Worm (Caenorhabditis elegans): Measurements from ENCODE around the gene grl-29.

Gene grl-29

DNA sequence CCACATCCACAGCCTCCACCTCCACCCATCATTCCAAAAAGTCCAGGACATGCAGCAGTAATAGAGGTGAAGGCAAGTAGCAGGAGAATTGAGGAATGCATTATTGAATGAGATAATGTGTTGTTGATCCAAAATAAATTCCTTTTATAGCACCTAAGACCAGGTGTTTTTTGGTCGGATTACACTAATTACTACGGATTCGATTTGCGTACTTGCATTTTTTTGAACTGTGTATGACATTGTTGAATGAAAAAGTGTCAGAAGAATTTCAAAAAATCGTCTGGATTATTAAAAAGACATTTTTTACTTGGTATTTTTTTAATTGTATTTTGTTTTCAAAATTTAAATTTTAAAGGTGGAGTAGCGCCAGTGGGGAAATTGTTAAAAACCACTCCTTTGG, 3.3 kb downstream of the grl-29 start, which contains the start of gene grl-28:
Gene grl-28, minus strand, starts transcription at position 101 of the 400 bp plus-strand sequence.
- TF ChIP-seq gei-17 (GFP tag; optimal IDR thresholded peaks at IDR 0.05): no peak
- no peak for TF ChIP-seq attf-6 (GFP tag; IDR thresholded peaks at IDR 0.05)
- TF ChIP-seq let-526 (GFP tag; IDR thresholded peaks at IDR 0.05): no peak
- no peak for TF ChIP-seq tbp1 (GFP tag; optimal IDR thresholded peaks at IDR 0.05)
- TF ChIP-seq ama-1 (optimal IDR thresholded peaks at IDR 0.05): no peak
- no peak for TF ChIP-seq ama-1 (GFP tag; optimal IDR thresholded peaks at IDR 0.05)
- no peak for TF ChIP-seq die-1 (tag; optimal IDR thresholded peaks at IDR 0.05)
- no peak for TF ChIP-seq nhr-80 (tag; optimal IDR thresholded peaks at IDR 0.05)
- TF ChIP-seq efl-1 (GFP tag; optimal IDR thresholded peaks at IDR 0.05): no peak
- no peak for TF ChIP-seq unc-62 (GFP tag; optimal IDR thresholded peaks at IDR 0.05)
- no peak for TF ChIP-seq dpl-1 (GFP tag; optimal IDR thresholded peaks at IDR 0.05)
- TF ChIP-seq unc-130 (GFP tag; optimal IDR thresholded peaks at IDR 0.05): no peak
- TF ChIP-seq xnd-1 (tag; optimal IDR thresholded peaks at IDR 0.05): no peak
- TF ChIP-seq lir-1 (GFP tag; conservative IDR thresholded peaks at IDR 0.05): no peak
- TF ChIP-seq lsy-27 (tag; optimal IDR thresholded peaks at IDR 0.05; ENCODE audit: borderline replicate concordance, insufficient read depth): no peak
- no peak for TF ChIP-seq C06A6.2 (GFP tag; conservative IDR thresholded peaks at IDR 0.05)

DNA sequence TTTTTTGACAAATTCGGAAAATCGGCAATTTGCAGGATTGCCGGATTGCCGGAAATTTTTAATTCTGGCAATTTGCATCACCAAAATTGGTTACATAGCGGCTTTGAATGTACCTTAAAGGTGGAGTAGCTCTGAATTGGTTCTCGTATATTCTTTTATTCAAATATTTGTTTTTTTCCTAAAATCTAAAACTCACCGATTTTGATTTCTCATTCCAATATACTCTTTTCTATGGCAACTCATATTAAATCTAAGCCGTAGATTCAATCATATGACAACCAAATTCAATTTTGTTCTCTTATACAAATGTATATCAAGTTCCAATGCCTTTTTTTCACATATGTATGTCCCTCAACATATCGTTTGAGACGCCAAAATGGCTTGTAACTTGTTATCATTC, 5.5 kb downstream of the grl-29 start, which contains the start of gene sri-21:
Gene sri-21, plus strand, starts transcription at position 301 of the 400 bp plus-strand sequence.
- TF ChIP-seq egl-18 (GFP tag; IDR thresholded peaks at IDR 0.05): no peak
- no peak for TF ChIP-seq madf-8 (GFP tag; conservative IDR thresholded peaks at IDR 0.05)
- no peak for TF ChIP-seq rpc-1 (optimal IDR thresholded peaks at IDR 0.05)
- TF ChIP-seq rpc-1 (tag; optimal IDR thresholded peaks at IDR 0.05): no peak
- no peak for TF ChIP-seq Y56A3A.18 (GFP tag; IDR thresholded peaks at IDR 0.05)
- no peak for TF ChIP-seq nhr-27 (tag; optimal IDR thresholded peaks at IDR 0.05)
- no peak for TF ChIP-seq rcor-1 (GFP tag; IDR thresholded peaks at IDR 0.05)
- TF ChIP-seq ceh-100 (GFP tag; IDR thresholded peaks at IDR 0.05): no peak
- TF ChIP-seq ztf-28 (GFP tag; IDR thresholded peaks at IDR 0.05): no peak
- no peak for TF ChIP-seq sptf-2 (GFP tag; optimal IDR thresholded peaks at IDR 0.05)
- no peak for TF ChIP-seq mcd-1 (GFP tag; IDR thresholded peaks at IDR 0.05)
- no peak for TF ChIP-seq dpff-1 (tag; optimal IDR thresholded peaks at IDR 0.05)
- TF ChIP-seq F49E8.2 (tag; optimal IDR thresholded peaks at IDR 0.05; ENCODE audit: insufficient read depth): no peak
- TF ChIP-seq attf-6 (GFP tag; IDR thresholded peaks at IDR 0.05): no peak
- TF ChIP-seq lin-26 (GFP tag; IDR thresholded peaks at IDR 0.05): no peak
- no peak for TF ChIP-seq B0261.1 (tag; optimal IDR thresholded peaks at IDR 0.05)
- no peak for TF ChIP-seq C17E4.6 (GFP tag; IDR thresholded peaks at IDR 0.05)
- no peak for TF ChIP-seq Y95B8A.8 (GFP tag; IDR thresholded peaks at IDR 0.05)
- TF ChIP-seq ztf-22 (GFP tag; optimal IDR thresholded peaks at IDR 0.05): no peak
- TF ChIP-seq let-526 (GFP tag; IDR thresholded peaks at IDR 0.05): no peak

DNA sequence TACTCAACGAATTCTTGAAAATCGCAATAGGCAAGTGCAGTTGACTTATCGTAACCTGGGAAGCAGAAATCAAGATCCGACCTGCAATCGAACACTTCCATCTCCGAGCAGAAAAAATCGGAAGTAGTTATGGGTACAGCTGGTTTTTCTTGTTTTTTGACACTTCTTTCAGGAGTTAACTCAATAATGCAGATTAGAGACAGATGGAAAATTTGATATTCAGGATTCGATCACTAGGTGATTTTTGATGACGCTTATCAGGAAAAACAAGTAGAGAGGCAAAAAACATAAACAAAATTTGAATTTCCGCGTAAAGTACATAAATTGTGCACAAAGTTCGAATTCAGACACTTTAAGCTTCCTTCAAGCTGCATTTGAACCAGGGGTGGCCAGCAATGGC, 6.2 kb downstream of the grl-29 start, which contains the start of gene srw-130:
Gene srw-130, minus strand, starts transcription at position 101 of the 400 bp plus-strand sequence.
- TF ChIP-seq F49E8.2 (tag; optimal IDR thresholded peaks at IDR 0.05; ENCODE audit: insufficient read depth) (no peak), ceh-79 (tag; optimal IDR thresholded peaks at IDR 0.05) (no peak), C06A6.2 (GFP tag; conservative IDR thresholded peaks at IDR 0.05) (no peak), tlf-1 (GFP tag; optimal IDR thresholded peaks at IDR 0.05) (no peak), F22D6.2 (tag; optimal IDR thresholded peaks at IDR 0.05) (no peak), atf-7 (tag; optimal IDR thresholded peaks at IDR 0.05) (no peak), lir-1 (GFP tag; conservative IDR thresholded peaks at IDR 0.05) (no peak), rec-8 (tag; optimal IDR thresholded peaks at IDR 0.05) (no peak), snpc-1.3 (tag; optimal IDR thresholded peaks at IDR 0.05; ENCODE audit: insufficient read depth) (no peak), pha-4 (tag; optimal IDR thresholded peaks at IDR 0.05) (no peak), ceh-100 (GFP tag; IDR thresholded peaks at IDR 0.05) (no peak), sea-2 (GFP tag; IDR thresholded peaks at IDR 0.05) (no peak), B0019.2 (GFP tag; conservative IDR thresholded peaks at IDR 0.05) (no peak)

Data from whole organism, young adult.